Fruit fly (Drosophila melanogaster) whole organism, embryonic: ENCODE results near the gene CG12310.

Source experiments
- CG11695 ChIP-seq: fragments of 200-800 bp; sonication (Bioruptor generic); IDR thresholded peaks from 3 replicates; pipeline ENCODE4 v1.3.6; 2022; ENCODE audit warnings: missing biosample characterization, missing genetic modification characterization
- CG11723 ChIP-seq: fragments of 200-800 bp; sonication (Bioruptor generic); optimal IDR thresholded peaks from 2 replicates; lab custom pipeline; 2017; ENCODE audit warnings: missing biosample characterization, mild to moderate bottlenecking, missing genetic modification characterization
- CG14050 ChIP-seq: fragments of 200-800 bp; sonication (Bioruptor generic); IDR thresholded peaks from 3 replicates; pipeline ENCODE4 v1.3.6; 2022; ENCODE audit warnings: missing biosample characterization, missing genetic modification characterization
- CG16779 ChIP-seq: fragments of 200-800 bp; sonication (Bioruptor generic); IDR thresholded peaks from 2 replicates; pipeline ENCODE4 v1.3.6; 2022; ENCODE audit warnings: missing biosample characterization, missing genetic modification characterization
- CG16815 ChIP-seq: fragments of 200-800 bp; sonication (Bioruptor generic); optimal IDR thresholded peaks from 3 replicates; lab custom pipeline; 2017; ENCODE audit warnings: missing biosample characterization, mild to moderate bottlenecking, missing genetic modification characterization
- CG18262 ChIP-seq: fragments of 200-800 bp; optimal IDR thresholded peaks from 3 replicates; lab custom pipeline; 2019; ENCODE audit warnings: missing biosample characterization, mild to moderate bottlenecking, missing genetic modification characterization, moderate library complexity
- CG18619 ChIP-seq: fragments of 200-800 bp; sonication (Bioruptor generic); optimal IDR thresholded peaks from 3 replicates; lab custom pipeline; 2017; ENCODE audit warnings: missing biosample characterization, mild to moderate bottlenecking, missing genetic modification characterization
- CG2116 ChIP-seq: fragments of 200-800 bp; sonication (Bioruptor generic); optimal IDR thresholded peaks from 3 replicates; lab custom pipeline; 2018; ENCODE audit warnings: missing biosample characterization, mild to moderate bottlenecking, missing genetic modification characterization
- CG2199 ChIP-seq: fragments of 200-800 bp; sonication (Bioruptor generic); IDR thresholded peaks from 3 replicates; pipeline ENCODE4 v1.3.6; 2022; ENCODE audit warnings: missing biosample characterization, missing genetic modification characterization
- CG42726 ChIP-seq: fragments of 200-800 bp; sonication (Bioruptor generic); IDR thresholded peaks from 2 replicates; pipeline ENCODE4 v1.3.6; 2022; ENCODE audit warnings: missing biosample characterization, missing genetic modification characterization; ENCODE audit not compliant: partially characterized antibody
- CG4707 ChIP-seq: fragments of 200-800 bp; sonication (Bioruptor generic); optimal IDR thresholded peaks from 2 replicates; lab custom pipeline; 2018; ENCODE audit warnings: missing biosample characterization, mild to moderate bottlenecking, missing genetic modification characterization, moderate library complexity
- CG8290 ChIP-seq, 3 experiments: fragments of 200-800 bp; sonication (Bioruptor generic); optimal IDR thresholded peaks; 2 replicates each; lab custom pipeline; 2016 to 2019; ENCODE audit warnings: missing biosample characterization in 3 of 3, missing genetic modification characterization in 3 of 3, mild to moderate bottlenecking in 2 of 3, moderate library complexity in 1 of 3
- D ChIP-seq, 2 experiments: fragments of 200-800 bp in 1 of 2; fragments of >200 bp in 1 of 2; sonication (Bioruptor generic) in 1 of 2; optimal IDR thresholded peaks; 2 replicates in 1 of 2; 3 replicates in 1 of 2; lab custom pipeline; 2017; ENCODE audit warnings: mild to moderate bottlenecking in 1 of 2, missing biosample characterization in 1 of 2, missing genetic modification characterization in 1 of 2, missing genetic modification reagents in 1 of 2
- D19A ChIP-seq: fragments of 200-800 bp; optimal IDR thresholded peaks from 3 replicates; lab custom pipeline; 2019; ENCODE audit warnings: missing biosample characterization, mild to moderate bottlenecking, missing genetic modification characterization, moderate library complexity
- Deaf1 ChIP-seq: fragments of 200-800 bp; optimal IDR thresholded peaks from 3 replicates; lab custom pipeline; 2019; ENCODE audit warnings: missing biosample characterization, mild to moderate bottlenecking, missing genetic modification characterization, moderate library complexity
- Dfd ChIP-seq, 2 experiments: fragments of >200 bp; optimal IDR thresholded peaks; 2 replicates each; lab custom pipeline; 2017; ENCODE audit warnings: missing biosample characterization in 2 of 2, missing genetic modification characterization in 2 of 2
- HLHmδ ChIP-seq: fragments of 200-800 bp; sonication (Bioruptor generic); optimal IDR thresholded peaks from 2 replicates; lab custom pipeline; 2018; ENCODE audit warnings: missing biosample characterization, mild to moderate bottlenecking, missing genetic modification characterization, moderate library complexity
- Hr3 ChIP-seq: fragments of 200-800 bp; sonication (Bioruptor generic); optimal IDR thresholded peaks from 3 replicates; lab custom pipeline; 2016; ENCODE audit warnings: missing biosample characterization, missing genetic modification characterization
- NC2β ChIP-seq: fragments of 200-800 bp; sonication (Bioruptor generic); optimal IDR thresholded peaks from 2 replicates; lab custom pipeline; 2016; ENCODE audit warnings: missing biosample characterization, missing genetic modification characterization
- Nf-YA ChIP-seq: fragments of 200-800 bp; sonication (Bioruptor generic); IDR thresholded peaks from 2 replicates; pipeline ENCODE4 v1.3.6; 2022; ENCODE audit warnings: missing biosample characterization, missing genetic modification characterization
- Nf-YB ChIP-seq: fragments of 200-800 bp; sonication (Bioruptor generic); optimal IDR thresholded peaks from 3 replicates; lab custom pipeline; 2019; ENCODE audit warnings: missing biosample characterization, mild to moderate bottlenecking, missing genetic modification characterization, moderate library complexity
- Rx ChIP-seq: fragments of 200-800 bp; sonication (Bioruptor generic); IDR thresholded peaks from 2 replicates; pipeline ENCODE4 v1.3.6; 2022; ENCODE audit warnings: missing biosample characterization, missing genetic modification characterization
- az2 ChIP-seq: fragments of 200-800 bp; sonication (Bioruptor generic); optimal IDR thresholded peaks from 3 replicates; lab custom pipeline; 2016; ENCODE audit warnings: missing biosample characterization, missing genetic modification characterization
- cas ChIP-seq: fragments of 200-800 bp; sonication (Bioruptor generic); IDR thresholded peaks from 2 replicates; pipeline ENCODE4 v1.3.6; 2022; ENCODE audit warnings: missing biosample characterization, missing genetic modification characterization
- cg ChIP-seq: fragments of 200-800 bp; sonication (Bioruptor generic); optimal IDR thresholded peaks from 3 replicates; lab custom pipeline; 2019; ENCODE audit warnings: missing biosample characterization, mild to moderate bottlenecking, missing genetic modification characterization, moderate library complexity
- corto ChIP-seq: fragments of 200-800 bp; sonication (Bioruptor generic); optimal IDR thresholded peaks from 2 replicates; lab custom pipeline; 2016; ENCODE audit warnings: missing biosample characterization, mild to moderate bottlenecking, missing genetic modification characterization, moderate library complexity
- ems ChIP-seq: fragments of 200-800 bp; sonication (Bioruptor generic); optimal IDR thresholded peaks from 3 replicates; lab custom pipeline; 2016; ENCODE audit warnings: missing biosample characterization, missing genetic modification characterization
- gcm ChIP-seq: fragments of 200-800 bp; sonication (Bioruptor generic); optimal IDR thresholded peaks from 2 replicates; lab custom pipeline; 2019; ENCODE audit warnings: missing biosample characterization, mild to moderate bottlenecking, missing genetic modification characterization, moderate library complexity
- hb ChIP-seq: fragments of 200-800 bp; sonication (Bioruptor generic); IDR thresholded peaks from 3 replicates; pipeline ENCODE4 v1.3.6; 2022; ENCODE audit warnings: missing biosample characterization, missing genetic modification characterization; ENCODE audit not compliant: partially characterized antibody
- hkb ChIP-seq, 2 experiments: fragments of 200-800 bp in 1 of 2; fragments of >200 bp in 1 of 2; sonication (Bioruptor generic) in 1 of 2; IDR thresholded peaks in 1 of 2; optimal IDR thresholded peaks in 1 of 2; 2 replicates each; pipeline versions ENCODE4 v1.3.6 to Lab custom; 2017 to 2022; ENCODE audit warnings: missing biosample characterization in 1 of 2, missing genetic modification characterization in 1 of 2
- mam ChIP-seq: fragments of 200-800 bp; sonication (Bioruptor generic); optimal IDR thresholded peaks from 3 replicates; lab custom pipeline; 2016; ENCODE audit warnings: missing biosample characterization, missing genetic modification characterization
- nau ChIP-seq: fragments of 200-800 bp; sonication (Bioruptor generic); optimal IDR thresholded peaks from 3 replicates; lab custom pipeline; 2017; ENCODE audit warnings: missing biosample characterization, mild to moderate bottlenecking, missing genetic modification characterization, missing genetic modification reagents
- odd ChIP-seq: fragments of 200-800 bp; sonication (Bioruptor generic); optimal IDR thresholded peaks from 2 replicates; lab custom pipeline; 2017; ENCODE audit warnings: missing biosample characterization, mild to moderate bottlenecking, missing genetic modification characterization
- phol ChIP-seq: fragments of 200-800 bp; sonication (Bioruptor generic); optimal IDR thresholded peaks from 3 replicates; lab custom pipeline; 2018; ENCODE audit warnings: missing biosample characterization, mild to moderate bottlenecking, missing genetic modification characterization, moderate library complexity
- prd ChIP-seq, 3 experiments: fragments of >200 bp in 2 of 3; fragments of 200-800 bp in 1 of 3; sonication (Bioruptor generic) in 1 of 3; optimal IDR thresholded peaks in 2 of 3; IDR thresholded peaks in 1 of 3; 2 replicates in 2 of 3; 3 replicates in 1 of 3; pipeline versions ENCODE4 v1.3.6 to Lab custom; 2017 to 2022; ENCODE audit warnings: missing biosample characterization in 1 of 3, missing genetic modification characterization in 1 of 3
- run ChIP-seq: fragments of 200-800 bp; sonication (Bioruptor generic); optimal IDR thresholded peaks from 3 replicates; lab custom pipeline; 2018; ENCODE audit warnings: missing biosample characterization, mild to moderate bottlenecking, missing genetic modification characterization
- scrt ChIP-seq: fragments of 200-800 bp; sonication (Bioruptor generic); optimal IDR thresholded peaks from 2 replicates; lab custom pipeline; 2018; ENCODE audit warnings: missing biosample characterization, mild to moderate bottlenecking, missing genetic modification characterization, moderate library complexity
- seq ChIP-seq: fragments of 200-800 bp; sonication (Bioruptor generic); IDR thresholded peaks from 2 replicates; pipeline ENCODE4 v1.3.6; 2022; ENCODE audit warnings: missing biosample characterization, missing genetic modification characterization
- sisA ChIP-seq: fragments of 200-800 bp; sonication (Bioruptor generic); IDR thresholded peaks from 2 replicates; pipeline ENCODE4 v1.3.6; 2022; ENCODE audit warnings: missing biosample characterization, missing genetic modification characterization
- so ChIP-seq: fragments of 200-800 bp; sonication (Bioruptor generic); IDR thresholded peaks from 3 replicates; pipeline ENCODE4 v1.3.6; 2022; ENCODE audit warnings: missing biosample characterization, missing genetic modification characterization
- tap ChIP-seq: fragments of 200-800 bp; optimal IDR thresholded peaks from 3 replicates; lab custom pipeline; 2019; ENCODE audit warnings: missing biosample characterization, mild to moderate bottlenecking, missing genetic modification characterization, moderate library complexity
- tll ChIP-seq, 2 experiments: fragments of 200-800 bp in 1 of 2; fragments of >200 bp in 1 of 2; sonication (Bioruptor generic) in 1 of 2; optimal IDR thresholded peaks; 2 replicates each; lab custom pipeline; 2017 to 2019; ENCODE audit warnings: missing biosample characterization in 2 of 2, missing genetic modification characterization in 2 of 2, mild to moderate bottlenecking in 1 of 2, moderate library complexity in 1 of 2
- zen ChIP-seq: fragments of 200-800 bp; sonication (Bioruptor generic); optimal IDR thresholded peaks from 3 replicates; lab custom pipeline; 2018; ENCODE audit warnings: missing biosample characterization, mild to moderate bottlenecking, missing genetic modification characterization, moderate library complexity

CG12310 gene

dm6 chr3L:15043874-15044336, 6.7 kb downstream of the CG12310 start, which contains the start of gene ind (continued):
- no peak for TF ChIP-seq CG18262 (tag; lab: Kevin White, UChicago)
- peak; percentile 25 for TF ChIP-seq gcm (GFP tag; lab: Kevin White, UChicago)
- TF ChIP-seq CG42726 (GFP tag; lab: Robert Waterston, UW): no peak
- TF ChIP-seq CG11695 (GFP tag; lab: Robert Waterston, UW): no peak
- TF ChIP-seq az2 (GFP tag; lab: Kevin White, UChicago): no peak
- peak; percentile 75 for TF ChIP-seq cg
- TF ChIP-seq cas (GFP tag; lab: Robert Waterston, UW): no peak
- TF ChIP-seq CG4707: no peak
- peak; percentile 77; the same call in 1 of the 2 replicates for TF ChIP-seq seq
- TF ChIP-seq scrt (GFP tag; lab: Kevin White, UChicago): peak; percentile 11
- no peak for TF ChIP-seq mam (GFP tag; lab: Kevin White, UChicago)
- 0 out of 3 replicates have a peak, but pooled peaks have one; percentile 15 for TF ChIP-seq CG2199 (GFP tag; lab: Robert Waterston, UW)
- TF ChIP-seq D19A (tag; lab: Kevin White, UChicago): no peak
- TF ChIP-seq CG16815 (GFP tag; lab: Kevin White, UChicago): no peak
- TF ChIP-seq zen (tag; lab: Kevin White, UChicago): peak; percentile 10
- peak; percentile 57 for TF ChIP-seq tap (tag; lab: Kevin White, UChicago)
- TF ChIP-seq ems: no peak
- no peak for TF ChIP-seq Nf-YA (GFP tag; lab: Robert Waterston, UW)
- TF ChIP-seq Nf-YB: peak; percentile 92
- no peak for TF ChIP-seq hkb (optimal IDR thresholded peaks at IDR 0.05; lab: Kevin White, UChicago)
- no peak for TF ChIP-seq hkb (GFP tag; IDR thresholded peaks at IDR 0.05; lab: Robert Waterston, UW)
- peak; percentile 50 for TF ChIP-seq phol
- TF ChIP-seq prd (optimal IDR thresholded peaks at IDR 0.05; lab: Kevin White, UChicago): no peak
- TF ChIP-seq prd (GFP tag; IDR thresholded peaks at IDR 0.05; lab: Robert Waterston, UW): peak; percentile 37; the same call in 1 of the 3 replicates
- no peak for TF ChIP-seq CG14050 (GFP tag; lab: Robert Waterston, UW)
- peak; percentile 90 for TF ChIP-seq D (optimal IDR thresholded peaks at IDR 0.05; lab: Kevin White, UChicago)
- TF ChIP-seq D (GFP tag; optimal IDR thresholded peaks at IDR 0.05; lab: Kevin White, UChicago): peak; percentile 0
- no peak for TF ChIP-seq sisA (GFP tag; lab: Robert Waterston, UW)
- no peak for TF ChIP-seq CG18619 (GFP tag; lab: Kevin White, UChicago)
- TF ChIP-seq HLHmδ (GFP tag; lab: Kevin White, UChicago): no peak
- TF ChIP-seq CG11723 (GFP tag; lab: Kevin White, UChicago): no peak

DNA sequence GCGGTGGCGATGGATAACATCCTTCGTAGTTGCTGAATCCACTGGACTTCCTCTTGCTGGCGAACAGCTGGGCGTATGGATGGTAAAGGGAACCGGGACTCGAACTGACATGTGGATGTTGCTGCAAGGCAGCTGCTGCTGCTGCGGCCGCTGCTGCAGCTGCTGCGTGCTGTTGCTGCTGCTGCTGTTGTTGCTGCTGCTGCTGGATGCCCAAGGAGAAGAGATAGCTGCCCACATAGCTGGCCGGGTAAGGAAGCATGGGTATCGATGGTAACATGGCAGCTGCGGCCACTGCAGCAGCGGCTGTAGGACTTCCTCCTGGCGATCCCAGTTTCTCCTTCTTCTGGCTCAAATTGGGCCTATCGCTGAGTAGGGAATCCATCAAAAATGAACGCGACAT, 7.1 kb downstream of the CG12310 start:
- TF ChIP-seq CG2116 (GFP tag; lab: Kevin White, UChicago) (no peak), Dfd (GFP tag; optimal IDR thresholded peaks at IDR 0.05; lab: Kevin White, UChicago) (peak in 1 of 2 experiments; percentile 69), NC2β (GFP tag; lab: Kevin White, UChicago) (no peak), tll (GFP tag; optimal IDR thresholded peaks at IDR 0.05; lab: Kevin White, UChicago) (no peak), nau (GFP tag; lab: Kevin White, UChicago) (no peak), run (no peak)

- TF ChIP-seq Rx (no peak), Hr3 (GFP tag; lab: Kevin White, UChicago) (no peak), hb (GFP tag; lab: Robert Waterston, UW) (no peak), D (optimal IDR thresholded peaks at IDR 0.05; lab: Kevin White, UChicago) (no peak), D (GFP tag; optimal IDR thresholded peaks at IDR 0.05; lab: Kevin White, UChicago) (no peak), so (GFP tag; lab: Robert Waterston, UW) (no peak), CG16779 (GFP tag; lab: Robert Waterston, UW) (no peak), CG8290 (GFP tag; optimal IDR thresholded peaks at IDR 0.05; lab: Kevin White, UChicago) (no peak), CG8290 (tag; optimal IDR thresholded peaks at IDR 0.05; lab: Kevin White, UChicago) (no peak), odd (GFP tag; lab: Kevin White, UChicago) (no peak), corto (no peak), Deaf1 (tag; lab: Kevin White, UChicago) (no peak)
Observed at dm6 chr3L:15042470-15042869, 8.1 kb downstream of the CG12310 start, which contains the start of gene Rpn12R. Rpn12R (minus strand) TSS chr3L:15042570.
